In genomic region chr3R:25759430-25759829, dm6 we compare ENCODE assay signal across 4 fruit fly cellular contexts.
A peak's percentile ranks its signal among the peaks of the same experiment; 100 is the strongest.
TF ChIP-seq lines count a peak whose summit lies in the region.

No protein-coding gene starts in this region.

- TF ChIP-seq CTCF in whole organism, embryonic (GFP tag; optimal IDR thresholded peaks at IDR 0.05; lab: Kevin White, UChicago), result no peak

TF ChIP-seq in whole organism, embryonic, 481 proteins besides CTCF, POLR2A, EP300 and RAD21:
- TF ChIP-seq unc-4 (GFP tag; IDR thresholded peaks at IDR 0.05; lab: Robert Waterston, UW; ENCODE audit: partially characterized antibody), result no peak
- no peak for TF ChIP-seq lbe (GFP tag; optimal IDR thresholded peaks at IDR 0.05; lab: Kevin White, UChicago)
- TF ChIP-seq CG3163 (GFP tag; optimal IDR thresholded peaks at IDR 0.05; lab: Kevin White, UChicago), result peak; percentile 53
- TF ChIP-seq CG12744 (GFP tag; optimal IDR thresholded peaks at IDR 0.05; lab: Kevin White, UChicago), result no peak

TF ChIP-seq in whole organism, prepupa, 60 proteins besides CTCF, POLR2A, EP300 and RAD21:
- peak; percentile 76 for TF ChIP-seq eg (GFP tag; IDR thresholded peaks at IDR 0.05; lab: Robert Waterston, UW)
- TF ChIP-seq CG15336 (GFP tag; IDR thresholded peaks at IDR 0.05; lab: Robert Waterston, UW), result peak; percentile 36; the same call in 1 of the 2 replicates
- TF ChIP-seq net (GFP tag; optimal IDR thresholded peaks at IDR 0.05; lab: Kevin White, UChicago), result peak; percentile 52
- TF ChIP-seq CG11902 (GFP tag; optimal IDR thresholded peaks at IDR 0.05; lab: Kevin White, UChicago), result no peak
- peak; percentile 20 for TF ChIP-seq acj6 (GFP tag; optimal IDR thresholded peaks at IDR 0.05; lab: Kevin White, UChicago)
- peak; percentile 49; the same call in 2 of the 3 replicates for TF ChIP-seq CG8119 (GFP tag; IDR thresholded peaks at IDR 0.05; lab: Robert Waterston, UW)
- peak; percentile 50 for TF ChIP-seq CG6276 (GFP tag; optimal IDR thresholded peaks at IDR 0.05; lab: Kevin White, UChicago)
- peak; percentile 8 for TF ChIP-seq vri (GFP tag; optimal IDR thresholded peaks at IDR 0.05; lab: Kevin White, UChicago)
- TF ChIP-seq Met (GFP tag; optimal IDR thresholded peaks at IDR 0.05; lab: Kevin White, UChicago), result no peak
- TF ChIP-seq CG6792 (GFP tag; optimal IDR thresholded peaks at IDR 0.05; lab: Kevin White, UChicago), result no peak
- peak; percentile 28 for TF ChIP-seq pdm3 (GFP tag; optimal IDR thresholded peaks at IDR 0.05; lab: Kevin White, UChicago)
- peak; percentile 41 for TF ChIP-seq Eip78C (GFP tag; lab: Kevin White, UChicago)
- TF ChIP-seq CG34406 (GFP tag; optimal IDR thresholded peaks at IDR 0.05; lab: Kevin White, UChicago), result peak; percentile 38
- peak; percentile 60 for TF ChIP-seq CG8632 (GFP tag; optimal IDR thresholded peaks at IDR 0.05; lab: Kevin White, UChicago)

TF ChIP-seq in whole organism, pupa, 21 proteins besides CTCF, POLR2A, EP300 and RAD21:
- TF ChIP-seq CG32121 (GFP tag; IDR thresholded peaks at IDR 0.05; lab: Robert Waterston, UW) (peak; percentile 56; the same call in 1 of the 2 replicates), Snoo (tag; optimal IDR thresholded peaks at IDR 0.05; lab: Kevin White, UChicago) (peak; percentile 62), CG4496 (GFP tag; IDR thresholded peaks at IDR 0.05; lab: Robert Waterston, UW) (peak; percentile 15; the same call in 1 of the 3 replicates), Pif1A (GFP tag; optimal IDR thresholded peaks at IDR 0.05; lab: Kevin White, UChicago) (peak; percentile 21), CG9948 (tag; optimal IDR thresholded peaks at IDR 0.05; lab: Kevin White, UChicago) (no peak), CG34367 (tag; optimal IDR thresholded peaks at IDR 0.05; lab: Kevin White, UChicago) (no peak), D1 (tag; optimal IDR thresholded peaks at IDR 0.05; lab: Kevin White, UChicago) (no peak)

TF ChIP-seq in whole organism, wandering third instar larva, 38 proteins besides CTCF, POLR2A, EP300 and RAD21:
- TF ChIP-seq woc (GFP tag; optimal IDR thresholded peaks at IDR 0.05; lab: Kevin White, UChicago), result no peak
- no peak for TF ChIP-seq brk (GFP tag; optimal IDR thresholded peaks at IDR 0.05; lab: Kevin White, UChicago)
- TF ChIP-seq Sp1 (GFP tag; optimal IDR thresholded peaks at IDR 0.05; lab: Kevin White, UChicago), result peak; percentile 56
- TF ChIP-seq HLH106 (tag; optimal IDR thresholded peaks at IDR 0.05; lab: Kevin White, UChicago), result no peak
- no peak for TF ChIP-seq sage (GFP tag; optimal IDR thresholded peaks at IDR 0.05; lab: Kevin White, UChicago)
- no peak for TF ChIP-seq Mio (GFP tag; optimal IDR thresholded peaks at IDR 0.05; lab: Kevin White, UChicago)
TF ChIP-seq in whole organism, wandering third instar larva: peak in this region for 1.
